Fruit fly (Drosophila melanogaster) whole organism, embryonic: ENCODE data around the gene scrt.
A peak's percentile ranks its signal among the peaks of the same experiment; 100 is the strongest.

Source experiments
- Aef1 ChIP-seq: fragments of 200-800 bp; sonication (Bioruptor generic); IDR thresholded peaks from 3 replicates; pipeline ENCODE4 v1.3.6; 2022; ENCODE audit warnings: missing biosample characterization, missing genetic modification characterization
- CG10654 ChIP-seq: fragments of 200-800 bp; sonication (Bioruptor generic); optimal IDR thresholded peaks from 2 replicates; lab custom pipeline; 2016; ENCODE audit warnings: missing biosample characterization, missing genetic modification characterization
- CG11398 ChIP-seq: fragments of 200-800 bp; sonication (Bioruptor generic); optimal IDR thresholded peaks from 2 replicates; lab custom pipeline; 2016; ENCODE audit warnings: missing biosample characterization, missing genetic modification characterization
- CG1233 ChIP-seq: fragments of 200-800 bp; sonication (Bioruptor generic); optimal IDR thresholded peaks from 4 replicates; lab custom pipeline; 2018; ENCODE audit warnings: missing biosample characterization, mild to moderate bottlenecking, missing genetic modification characterization
- CG12659 ChIP-seq: fragments of 200-800 bp; sonication (Bioruptor generic); optimal IDR thresholded peaks from 3 replicates; lab custom pipeline; 2017; ENCODE audit warnings: mild to moderate bottlenecking, missing biosample characterization, missing genetic modification reagents, missing genetic modification characterization
- CG13894 ChIP-seq: fragments of 200-800 bp; sonication (Bioruptor generic); optimal IDR thresholded peaks from 3 replicates; lab custom pipeline; 2018; ENCODE audit warnings: missing biosample characterization, mild to moderate bottlenecking, missing genetic modification characterization, moderate library complexity
- CG15011 ChIP-seq: fragments of 200-800 bp; sonication (Bioruptor generic); optimal IDR thresholded peaks from 3 replicates; lab custom pipeline; 2018; ENCODE audit warnings: missing biosample characterization, mild to moderate bottlenecking, missing genetic modification characterization
- CG15514 ChIP-seq: fragments of 200-800 bp; sonication (Bioruptor generic); optimal IDR thresholded peaks from 3 replicates; lab custom pipeline; 2017; ENCODE audit warnings: missing biosample characterization, missing genetic modification characterization, mild to moderate bottlenecking, moderate library complexity, missing genetic modification reagents
- CG16863 ChIP-seq: fragments of 200-800 bp; sonication (Bioruptor generic); optimal IDR thresholded peaks from 3 replicates; lab custom pipeline; 2016; ENCODE audit warnings: missing biosample characterization, missing genetic modification characterization
- CG17385 ChIP-seq: fragments of 200-800 bp; sonication (Bioruptor generic); optimal IDR thresholded peaks from 3 replicates; lab custom pipeline; 2018; ENCODE audit warnings: missing biosample characterization, mild to moderate bottlenecking, missing genetic modification characterization
- CG18262 ChIP-seq: fragments of 200-800 bp; optimal IDR thresholded peaks from 3 replicates; lab custom pipeline; 2019; ENCODE audit warnings: missing biosample characterization, mild to moderate bottlenecking, missing genetic modification characterization, moderate library complexity
- CG1832 ChIP-seq: fragments of 200-800 bp; sonication (Bioruptor generic); optimal IDR thresholded peaks from 2 replicates; lab custom pipeline; 2017; ENCODE audit warnings: missing biosample characterization, mild to moderate bottlenecking, missing genetic modification characterization, inconsistent platforms
- CG31365 ChIP-seq: fragments of 200-800 bp; sonication (Bioruptor generic); optimal IDR thresholded peaks from 2 replicates; lab custom pipeline; 2018; ENCODE audit warnings: missing biosample characterization, mild to moderate bottlenecking, missing genetic modification characterization
- CG32767 ChIP-seq: fragments of 200-800 bp; sonication (Bioruptor generic); IDR thresholded peaks from 2 replicates; pipeline ENCODE4 v1.3.6; 2022; ENCODE audit warnings: missing biosample characterization, missing genetic modification characterization
- CG34422 ChIP-seq: fragments of 200-800 bp; sonication (Bioruptor generic); IDR thresholded peaks from 3 replicates; pipeline ENCODE4 v1.3.6; 2022; ENCODE audit warnings: missing biosample characterization, missing genetic modification characterization
- CG6689 ChIP-seq: fragments of 200-800 bp; sonication (Bioruptor generic); IDR thresholded peaks from 2 replicates; pipeline ENCODE4 v1.3.6; 2022; ENCODE audit warnings: missing biosample characterization, missing genetic modification characterization
- CG7271 ChIP-seq: fragments of 200-800 bp; sonication (Bioruptor generic); optimal IDR thresholded peaks from 2 replicates; lab custom pipeline; 2018; ENCODE audit warnings: missing biosample characterization, mild to moderate bottlenecking, missing genetic modification characterization, moderate library complexity
- CG7372 ChIP-seq: fragments of 200-800 bp; sonication (Bioruptor generic); IDR thresholded peaks from 2 replicates; pipeline ENCODE4 v1.3.6; 2022; ENCODE audit warnings: missing biosample characterization, missing genetic modification characterization
- CG7963 ChIP-seq: fragments of 200-800 bp; sonication (Bioruptor generic); IDR thresholded peaks from 3 replicates; pipeline ENCODE4 v1.3.6; 2022; ENCODE audit warnings: missing biosample characterization, missing genetic modification characterization; ENCODE audit not compliant: partially characterized antibody
- CG8924 ChIP-seq: fragments of 200-800 bp; optimal IDR thresholded peaks from 3 replicates; lab custom pipeline; 2019; ENCODE audit warnings: missing biosample characterization, mild to moderate bottlenecking, missing genetic modification characterization, moderate library complexity
- CG9876 ChIP-seq: fragments of 200-800 bp; sonication (Bioruptor generic); optimal IDR thresholded peaks from 2 replicates; lab custom pipeline; 2016; ENCODE audit warnings: missing biosample characterization, missing genetic modification characterization
- CG9932 ChIP-seq: fragments of 200-800 bp; sonication (Bioruptor generic); IDR thresholded peaks from 2 replicates; pipeline ENCODE4 v1.3.6; 2022; ENCODE audit warnings: missing biosample characterization, missing genetic modification characterization
- Chrac-16 ChIP-seq: fragments of 200-800 bp; sonication (Bioruptor generic); optimal IDR thresholded peaks from 3 replicates; lab custom pipeline; 2016; ENCODE audit warnings: missing biosample characterization, missing genetic modification characterization
- E2f2 ChIP-seq: fragments of 200-800 bp; sonication (Bioruptor generic); IDR thresholded peaks from 2 replicates; pipeline ENCODE4 v1.3.6; 2022; ENCODE audit warnings: missing biosample characterization, missing genetic modification characterization
- Ets97D ChIP-seq: fragments of 200-800 bp; sonication (Bioruptor generic); optimal IDR thresholded peaks from 3 replicates; lab custom pipeline; 2016; ENCODE audit warnings: missing biosample characterization, missing genetic modification characterization
- MBD-R2 ChIP-seq: fragments of 200-800 bp; sonication (Bioruptor generic); IDR thresholded peaks from 2 replicates; pipeline ENCODE4 v1.3.6; 2022; ENCODE audit warnings: missing biosample characterization, missing genetic modification characterization
- Max ChIP-seq: fragments of 200-800 bp; sonication (Bioruptor generic); optimal IDR thresholded peaks from 2 replicates; lab custom pipeline; 2016; ENCODE audit warnings: missing biosample characterization, mild to moderate bottlenecking, missing genetic modification characterization
- Myb ChIP-seq: fragments of 200-800 bp; sonication (Bioruptor generic); optimal IDR thresholded peaks from 2 replicates; lab custom pipeline; 2016; ENCODE audit warnings: missing biosample characterization, missing genetic modification characterization
- Optix ChIP-seq: fragments of 200-800 bp; sonication (Bioruptor generic); IDR thresholded peaks from 3 replicates; pipeline ENCODE4 v1.3.6; 2022; ENCODE audit warnings: missing biosample characterization, missing genetic modification characterization
- Sox100B ChIP-seq: fragments of 200-800 bp; sonication (Bioruptor generic); optimal IDR thresholded peaks from 3 replicates; lab custom pipeline; 2018; ENCODE audit warnings: missing biosample characterization, mild to moderate bottlenecking, missing genetic modification characterization
- Taf1 ChIP-seq: fragments of 200-800 bp; sonication (Bioruptor generic); IDR thresholded peaks from 2 replicates; pipeline ENCODE4 v1.3.6; 2022; ENCODE audit warnings: missing biosample characterization, missing genetic modification characterization
- Xrp1 ChIP-seq: fragments of 200-800 bp; sonication (Bioruptor generic); IDR thresholded peaks from 2 replicates; pipeline ENCODE4 v1.3.6; 2022; ENCODE audit warnings: missing biosample characterization, missing genetic modification characterization
- ato ChIP-seq: fragments of 200-800 bp; sonication (Bioruptor generic); IDR thresholded peaks from 2 replicates; pipeline ENCODE4 v1.3.6; 2022; ENCODE audit warnings: missing biosample characterization, missing genetic modification characterization; ENCODE audit not compliant: partially characterized antibody
- bbx ChIP-seq: fragments of 200-800 bp; sonication (Bioruptor generic); IDR thresholded peaks from 2 replicates; pipeline ENCODE4 v1.3.6; 2022; ENCODE audit warnings: missing biosample characterization, missing genetic modification characterization; ENCODE audit not compliant: partially characterized antibody
- btn ChIP-seq: fragments of 200-800 bp; sonication (Bioruptor generic); optimal IDR thresholded peaks from 2 replicates; lab custom pipeline; 2016; ENCODE audit warnings: missing biosample characterization, missing genetic modification characterization
- dpn ChIP-seq, 2 experiments: fragments of 200-800 bp; sonication (Bioruptor generic); optimal IDR thresholded peaks; 3 replicates each; lab custom pipeline; 2016; ENCODE audit warnings: missing biosample characterization in 2 of 2, missing genetic modification characterization in 2 of 2
- emc ChIP-seq: fragments of 200-800 bp; sonication (Bioruptor generic); optimal IDR thresholded peaks from 2 replicates; lab custom pipeline; 2016; ENCODE audit warnings: missing biosample characterization, missing genetic modification characterization
- fru ChIP-seq: fragments of >200 bp; optimal IDR thresholded peaks from 2 replicates; lab custom pipeline; 2017
- grau ChIP-seq: fragments of 200-800 bp; optimal IDR thresholded peaks from 3 replicates; lab custom pipeline; 2019; ENCODE audit warnings: missing biosample characterization, mild to moderate bottlenecking, missing genetic modification characterization, moderate library complexity
- gsb ChIP-seq: fragments of 200-800 bp; sonication (Bioruptor generic); IDR thresholded peaks from 2 replicates; pipeline ENCODE4 v1.3.6; 2022; ENCODE audit warnings: missing biosample characterization, missing genetic modification characterization
- gt ChIP-seq: fragments of 200-800 bp; sonication (Bioruptor generic); IDR thresholded peaks from 2 replicates; pipeline ENCODE4 v1.3.6; 2022; ENCODE audit warnings: missing biosample characterization, missing genetic modification characterization
- jumu ChIP-seq: fragments of 200-800 bp; sonication (Bioruptor generic); optimal IDR thresholded peaks from 3 replicates; lab custom pipeline; 2016; ENCODE audit warnings: missing biosample characterization, missing genetic modification characterization
- kay ChIP-seq: fragments of 200-800 bp; sonication (Bioruptor generic); optimal IDR thresholded peaks from 2 replicates; lab custom pipeline; 2016; ENCODE audit warnings: missing biosample characterization, missing genetic modification characterization
- phol ChIP-seq: fragments of 200-800 bp; sonication (Bioruptor generic); optimal IDR thresholded peaks from 3 replicates; lab custom pipeline; 2018; ENCODE audit warnings: missing biosample characterization, mild to moderate bottlenecking, missing genetic modification characterization, moderate library complexity
- pum ChIP-seq: fragments of 200-800 bp; sonication (Bioruptor generic); optimal IDR thresholded peaks from 2 replicates; lab custom pipeline; 2016; ENCODE audit warnings: missing biosample characterization, missing genetic modification characterization
- ranshi ChIP-seq: fragments of 200-800 bp; sonication (Bioruptor generic); IDR thresholded peaks from 2 replicates; pipeline ENCODE4 v1.3.6; 2022; ENCODE audit warnings: missing biosample characterization, missing genetic modification characterization
- repo ChIP-seq: fragments of 200-800 bp; sonication (Bioruptor generic); optimal IDR thresholded peaks from 2 replicates; lab custom pipeline; 2016; ENCODE audit warnings: missing biosample characterization, missing genetic modification characterization
- run ChIP-seq: fragments of 200-800 bp; sonication (Bioruptor generic); optimal IDR thresholded peaks from 3 replicates; lab custom pipeline; 2018; ENCODE audit warnings: missing biosample characterization, mild to moderate bottlenecking, missing genetic modification characterization
- sc ChIP-seq, 3 experiments: fragments of >200 bp in 2 of 3; fragments of 200-800 bp in 1 of 3; sonication (Bioruptor generic) in 1 of 3; optimal IDR thresholded peaks; 2 replicates in 2 of 3; 3 replicates in 1 of 3; lab custom pipeline; 2017; ENCODE audit warnings: mild to moderate bottlenecking in 1 of 3, missing biosample characterization in 1 of 3, missing genetic modification characterization in 1 of 3, missing genetic modification reagents in 1 of 3
- sima ChIP-seq: fragments of 200-800 bp; sonication (Bioruptor generic); optimal IDR thresholded peaks from 2 replicates; lab custom pipeline; 2016; ENCODE audit warnings: missing biosample characterization, missing genetic modification characterization
- slbo ChIP-seq: fragments of 200-800 bp; sonication (Bioruptor generic); IDR thresholded peaks from 2 replicates; pipeline ENCODE4 v1.3.6; 2022; ENCODE audit warnings: missing biosample characterization, missing genetic modification characterization
- unc-4 ChIP-seq: fragments of 200-800 bp; sonication (Bioruptor generic); IDR thresholded peaks from 2 replicates; pipeline ENCODE4 v1.3.6; 2022; ENCODE audit warnings: missing biosample characterization, missing genetic modification characterization; ENCODE audit not compliant: partially characterized antibody

The scrt gene

DNA sequence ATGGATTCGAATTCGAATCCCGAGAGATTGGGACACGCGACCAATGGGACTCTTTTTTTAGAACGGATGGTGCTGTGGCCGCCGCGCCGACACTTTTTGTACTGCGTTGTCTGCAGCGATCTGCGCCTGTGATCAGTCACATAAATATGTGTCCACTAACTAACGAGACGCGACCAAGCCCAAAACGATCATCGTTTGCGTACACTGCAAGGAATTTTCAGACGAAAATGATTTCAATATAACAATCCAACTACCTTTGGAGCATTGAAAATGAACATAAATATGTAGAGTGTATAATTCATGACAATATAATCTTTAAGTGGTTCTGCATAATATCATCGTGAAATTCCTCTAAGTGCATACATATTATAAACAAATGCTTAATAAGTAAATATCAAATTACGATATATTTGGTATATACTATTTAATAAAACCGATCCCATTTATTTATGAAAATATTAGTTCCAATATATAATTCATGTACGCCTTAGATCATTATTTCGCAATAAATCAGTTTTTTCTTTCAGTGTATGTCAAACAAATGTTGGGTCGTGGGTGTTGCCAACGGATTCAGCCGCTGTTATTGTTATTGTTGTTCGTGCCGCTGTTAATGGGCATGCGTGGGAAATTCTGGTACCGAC lies 48.0 kb upstream of the scrt start, which contains the start of gene Eip63F-1 (continued):
- TF ChIP-seq bbx = no peak
- no peak for TF ChIP-seq CG9876 (GFP tag; lab: Kevin White, UChicago)
- TF ChIP-seq dpn (GFP tag; optimal IDR thresholded peaks at IDR 0.05; lab: Kevin White, UChicago) = peak in 1 of 2 experiments; percentile 62
- no peak for TF ChIP-seq gt (GFP tag; lab: Robert Waterston, UW)
- TF ChIP-seq Aef1 (GFP tag; lab: Robert Waterston, UW) = peak; percentile 38; the same call in 1 of the 3 replicates
- TF ChIP-seq CG10654 (GFP tag; lab: Kevin White, UChicago) = peak; percentile 63
- no peak for TF ChIP-seq Taf1 (GFP tag; lab: Robert Waterston, UW)
- TF ChIP-seq Ets97D (GFP tag; lab: Kevin White, UChicago) = no peak
- TF ChIP-seq CG34422 (GFP tag; lab: Robert Waterston, UW) = no peak
- TF ChIP-seq fru (lab: Kevin White, UChicago) = no peak
- TF ChIP-seq btn = no peak
- TF ChIP-seq E2f2 = no peak; the same call in 1 of the 2 replicates
- no peak for TF ChIP-seq Optix
- TF ChIP-seq slbo (GFP tag; lab: Robert Waterston, UW) = peak; percentile 71
- TF ChIP-seq CG31365 (tag; lab: Kevin White, UChicago) = no peak
- TF ChIP-seq emc (GFP tag; lab: Kevin White, UChicago) = no peak
- peak; percentile 74 for TF ChIP-seq CG8924 (tag; lab: Kevin White, UChicago)
- TF ChIP-seq CG1233 (GFP tag; lab: Kevin White, UChicago) = peak; percentile 75
- TF ChIP-seq gsb (GFP tag; lab: Robert Waterston, UW) = no peak
- TF ChIP-seq ranshi (GFP tag; lab: Robert Waterston, UW) = peak; percentile 66
- no peak for TF ChIP-seq sc (optimal IDR thresholded peaks at IDR 0.05; lab: Kevin White, UChicago)
- peak; percentile 2 for TF ChIP-seq sc (GFP tag; optimal IDR thresholded peaks at IDR 0.05; lab: Kevin White, UChicago)
- TF ChIP-seq CG17385 (GFP tag; lab: Kevin White, UChicago) = peak; percentile 73
- peak; percentile 63 for TF ChIP-seq CG15011
- TF ChIP-seq CG11398 = no peak
- TF ChIP-seq Sox100B (GFP tag; lab: Kevin White, UChicago) = peak; percentile 85
- TF ChIP-seq Max = peak; percentile 11
- peak; percentile 8 for TF ChIP-seq CG15514 (GFP tag; lab: Kevin White, UChicago)
- TF ChIP-seq Chrac-16 (GFP tag; lab: Kevin White, UChicago) = peak; percentile 37
- peak; percentile 27; the same call in 1 of the 2 replicates for TF ChIP-seq CG6689
- TF ChIP-seq CG1832 = no peak
- TF ChIP-seq CG7372 (GFP tag; lab: Robert Waterston, UW) = 0 out of 2 replicates have a peak, but pooled peaks have one; percentile 16
- TF ChIP-seq CG18262 (tag; lab: Kevin White, UChicago) = peak; percentile 69
- TF ChIP-seq MBD-R2 = no peak
- TF ChIP-seq CG12659 (GFP tag; lab: Kevin White, UChicago) = peak; percentile 67
- TF ChIP-seq repo (GFP tag; lab: Kevin White, UChicago) = no peak
- no peak for TF ChIP-seq pum
- peak; percentile 78 for TF ChIP-seq phol (tag; lab: Kevin White, UChicago)
- TF ChIP-seq sima (GFP tag; lab: Kevin White, UChicago) = no peak
- TF ChIP-seq CG9932 (GFP tag; lab: Robert Waterston, UW) = peak; percentile 61
- TF ChIP-seq Xrp1 (GFP tag; lab: Robert Waterston, UW) = peak; percentile 19; the same call in 1 of the 2 replicates

- TF ChIP-seq run (tag; lab: Kevin White, UChicago) (no peak), ato (GFP tag; lab: Robert Waterston, UW) (peak; percentile 56), Myb (GFP tag; lab: Kevin White, UChicago) (peak; percentile 93), grau (tag; lab: Kevin White, UChicago) (no peak), CG32767 (no peak), kay (no peak), CG7963 (GFP tag; lab: Robert Waterston, UW) (peak; percentile 52; the same call in 2 of the 3 replicates), CG7271 (tag; lab: Kevin White, UChicago) (no peak), CG13894 (no peak), unc-4 (peak; percentile 84), jumu (GFP tag; lab: Kevin White, UChicago) (no peak), CG16863 (GFP tag; lab: Kevin White, UChicago) (no peak)
Observed at dm6 chr3L:3937806-3938205, 45.9 kb upstream of the scrt start, which contains the start of gene CG10866. Gene CG10866 (minus strand): TSS chr3L:3937992.
